Worm (Caenorhabditis elegans) whole organism, late embryonic: Measurements from ENCODE around the gene valv-1.

Experiments used
- C08G9.2 ChIP-seq: sonication (generic microtip); optimal IDR thresholded peaks from 2 replicates; lab custom pipeline; 2016; ENCODE audit warnings: mild to moderate bottlenecking, missing genetic modification characterization, moderate library complexity, missing compliant biosample characterization
- F13H6.1 ChIP-seq: sonication (generic microtip); optimal IDR thresholded peaks from 2 replicates; lab custom pipeline; 2016; ENCODE audit warnings: missing genetic modification characterization, missing compliant biosample characterization
- K09A11.1 ChIP-seq: sonication (generic microtip); optimal IDR thresholded peaks from 2 replicates; lab custom pipeline; 2017; ENCODE audit warnings: antibody characterized with exemption, mild to moderate bottlenecking, missing genetic modification characterization, missing compliant biosample characterization; ENCODE audit not compliant: insufficient read depth
- T23F11.4 ChIP-seq: fragments of 200-800 bp; sonication (Bioruptor generic); optimal IDR thresholded peaks from 2 replicates; lab custom pipeline; 2018; ENCODE audit warnings: mild to moderate bottlenecking, missing genetic modification characterization, missing compliant biosample characterization
- Y22D7AL.16 ChIP-seq: sonication (generic microtip); optimal IDR thresholded peaks from 2 replicates; lab custom pipeline; 2016; ENCODE audit warnings: missing genetic modification characterization, missing compliant biosample characterization
- ahr-1 ChIP-seq: sonication (generic microtip); optimal IDR thresholded peaks from 2 replicates; lab custom pipeline; 2016; ENCODE audit warnings: missing genetic modification characterization, missing compliant biosample characterization
- ama-1 ChIP-seq: fragments of 150-350 bp; optimal IDR thresholded peaks from 2 replicates; lab custom pipeline; 2014
- ceh-14 ChIP-seq: sonication (generic microtip); optimal IDR thresholded peaks from 2 replicates; lab custom pipeline; 2016; ENCODE audit warnings: missing genotype, missing genetic modification characterization, missing compliant biosample characterization
- ceh-2 ChIP-seq: sonication (generic microtip); optimal IDR thresholded peaks from 2 replicates; lab custom pipeline; 2016; ENCODE audit warnings: missing genotype, missing genetic modification characterization, missing compliant biosample characterization
- ceh-22 ChIP-seq: sonication (generic microtip); optimal IDR thresholded peaks from 2 replicates; lab custom pipeline; 2017; ENCODE audit warnings: missing biosample characterization, missing genetic modification characterization
- ceh-24 ChIP-seq: sonication (generic microtip); optimal IDR thresholded peaks from 2 replicates; lab custom pipeline; 2016; ENCODE audit warnings: mild to moderate bottlenecking, missing genetic modification characterization, missing compliant biosample characterization
- ceh-30 ChIP-seq: fragments of 150-350 bp; optimal IDR thresholded peaks from 2 replicates; lab custom pipeline; 2014; ENCODE audit warnings: missing biosample characterization, missing genetic modification characterization
- ceh-48 ChIP-seq: sonication (generic microtip); optimal IDR thresholded peaks from 2 replicates; lab custom pipeline; 2016; ENCODE audit warnings: missing genetic modification characterization, inconsistent platforms, missing compliant biosample characterization
- ceh-9 ChIP-seq: sonication (generic microtip); optimal IDR thresholded peaks from 2 replicates; lab custom pipeline; 2016; ENCODE audit warnings: mild to moderate bottlenecking, missing genetic modification characterization, inconsistent platforms, missing compliant biosample characterization
- dve-1 ChIP-seq: sonication (generic microtip); optimal IDR thresholded peaks from 2 replicates; lab custom pipeline; 2017; ENCODE audit warnings: antibody characterized with exemption, mild to moderate bottlenecking, missing genetic modification characterization, missing compliant biosample characterization
- elt-2 ChIP-seq: sonication (generic microtip); optimal IDR thresholded peaks from 2 replicates; lab custom pipeline; 2016; ENCODE audit warnings: missing genetic modification reagents, missing genetic modification characterization, missing compliant biosample characterization
- ets-4 ChIP-seq: sonication (generic microtip); optimal IDR thresholded peaks from 2 replicates; lab custom pipeline; 2016; ENCODE audit warnings: missing genetic modification characterization, missing compliant biosample characterization
- fax-1 ChIP-seq: sonication (generic microtip); optimal IDR thresholded peaks from 2 replicates; lab custom pipeline; 2016; ENCODE audit warnings: missing genotype, missing genetic modification characterization, missing compliant biosample characterization
- fkh-10 ChIP-seq: fragments of 150-350 bp; optimal IDR thresholded peaks from 2 replicates; lab custom pipeline; 2014; ENCODE audit warnings: missing biosample characterization, missing genetic modification reagents, missing genetic modification characterization
- fkh-6 ChIP-seq: sonication (generic microtip); optimal IDR thresholded peaks from 2 replicates; lab custom pipeline; 2016; ENCODE audit warnings: missing genetic modification characterization, missing compliant biosample characterization
- hlh-13 ChIP-seq: fragments of 200-800 bp; sonication (Bioruptor generic); optimal IDR thresholded peaks from 2 replicates; lab custom pipeline; 2018; ENCODE audit warnings: mild to moderate bottlenecking, missing genetic modification characterization, missing compliant biosample characterization
- hlh-15 ChIP-seq: sonication (generic microtip); optimal IDR thresholded peaks from 2 replicates; lab custom pipeline; 2016; ENCODE audit warnings: missing genetic modification characterization, missing compliant biosample characterization
- hlh-6 ChIP-seq: sonication (generic microtip); optimal IDR thresholded peaks from 2 replicates; lab custom pipeline; 2016; ENCODE audit warnings: missing genotype, missing genetic modification characterization, missing compliant biosample characterization
- hlh-8 ChIP-seq: sonication (generic microtip); optimal IDR thresholded peaks from 2 replicates; lab custom pipeline; 2016; ENCODE audit warnings: missing genotype, missing genetic modification characterization, missing compliant biosample characterization
- lim-6 ChIP-seq: sonication (generic microtip); optimal IDR thresholded peaks from 2 replicates; lab custom pipeline; 2016; ENCODE audit warnings: missing genetic modification characterization, missing compliant biosample characterization
- lin-11 ChIP-seq: fragments of 200-800 bp; sonication (Bioruptor generic); optimal IDR thresholded peaks from 2 replicates; lab custom pipeline; 2018; ENCODE audit warnings: mild to moderate bottlenecking, missing genetic modification characterization, missing compliant biosample characterization
- mec-3 ChIP-seq: sonication (generic microtip); optimal IDR thresholded peaks from 2 replicates; lab custom pipeline; 2016; ENCODE audit warnings: borderline replicate concordance, missing genetic modification characterization, missing compliant biosample characterization
- nhr-232 ChIP-seq: sonication (generic microtip); optimal IDR thresholded peaks from 2 replicates; lab custom pipeline; 2016; ENCODE audit warnings: missing genetic modification characterization, missing compliant biosample characterization
- npax-4 ChIP-seq: sonication (generic microtip); optimal IDR thresholded peaks from 2 replicates; lab custom pipeline; 2016; ENCODE audit warnings: missing genetic modification characterization, missing compliant biosample characterization
- odd-2 ChIP-seq: sonication (generic microtip); optimal IDR thresholded peaks from 2 replicates; lab custom pipeline; 2017; ENCODE audit warnings: antibody characterized with exemption, mild to moderate bottlenecking, missing genetic modification characterization, missing compliant biosample characterization
- pag-3 ChIP-seq: sonication (generic microtip); optimal IDR thresholded peaks from 2 replicates; lab custom pipeline; 2016; ENCODE audit warnings: missing compliant biosample characterization, missing genetic modification characterization, borderline replicate concordance
- pat-9 ChIP-seq: fragments of 200-800 bp; sonication (Bioruptor generic); optimal IDR thresholded peaks from 2 replicates; lab custom pipeline; 2018; ENCODE audit warnings: mild to moderate bottlenecking, missing genetic modification characterization, moderate library complexity, missing compliant biosample characterization
- pax-1 ChIP-seq: fragments of 150-350 bp; optimal IDR thresholded peaks from 2 replicates; lab custom pipeline; 2014; ENCODE audit warnings: missing biosample characterization, missing genetic modification characterization
- pqm-1 ChIP-seq: sonication (generic microtip); optimal IDR thresholded peaks from 2 replicates; lab custom pipeline; 2016; ENCODE audit warnings: missing genetic modification characterization, missing compliant biosample characterization
- sdc-2 ChIP-seq: sonication (generic microtip); optimal IDR thresholded peaks from 2 replicates; lab custom pipeline; 2016; ENCODE audit warnings: missing genotype, missing genetic modification characterization, missing compliant biosample characterization
- sox-2 ChIP-seq: fragments of 200-800 bp; sonication (Bioruptor generic); IDR thresholded peaks from 2 replicates; pipeline ENCODE4 v1.3.6; 2022; ENCODE audit warnings: missing genetic modification reagents, missing genetic modification characterization, missing compliant biosample characterization
- syd-9 ChIP-seq: sonication (generic microtip); optimal IDR thresholded peaks from 2 replicates; lab custom pipeline; 2016; ENCODE audit warnings: mild to moderate bottlenecking, missing genetic modification characterization, moderate library complexity, missing compliant biosample characterization
- ttx-3 ChIP-seq: sonication (generic microtip); optimal IDR thresholded peaks from 2 replicates; lab custom pipeline; 2016; ENCODE audit warnings: missing genetic modification reagents, missing genetic modification characterization, missing compliant biosample characterization
- unc-42 ChIP-seq: sonication (generic microtip); optimal IDR thresholded peaks from 2 replicates; lab custom pipeline; 2016; ENCODE audit warnings: missing genotype, missing genetic modification characterization, missing compliant biosample characterization
- unc-55 ChIP-seq: sonication (generic microtip); optimal IDR thresholded peaks from 2 replicates; lab custom pipeline; 2017; ENCODE audit warnings: missing biosample characterization, missing genetic modification reagents, missing genetic modification characterization
- ztf-16 ChIP-seq: sonication (generic microtip); optimal IDR thresholded peaks from 2 replicates; lab custom pipeline; 2017; ENCODE audit warnings: missing genetic modification characterization, missing compliant biosample characterization

Gene valv-1

ce11 chrIV:7486201-7486947 is 41.2 kb upstream of the valv-1 start, which contains the start of the genes his-61 and his-62 (continued):
- TF ChIP-seq pag-3 (tag; lab: Kevin White, UChicago), result no peak
- TF ChIP-seq ceh-9 (tag; lab: Kevin White, UChicago), result no peak
- peak; percentile 71 for TF ChIP-seq elt-2 (tag; lab: Kevin White, UChicago)
- TF ChIP-seq unc-55 (GFP tag; lab: Kevin White, UChicago), result peak; percentile 80
- TF ChIP-seq ceh-22, result no peak
- TF ChIP-seq K09A11.1, result no peak
- TF ChIP-seq npax-4 (tag; lab: Kevin White, UChicago), result no peak
- no peak for TF ChIP-seq ceh-24 (tag; lab: Kevin White, UChicago)
- TF ChIP-seq hlh-6 (tag; lab: Kevin White, UChicago), result peak; percentile 36
- no peak for TF ChIP-seq odd-2 (tag; lab: Kevin White, UChicago)
- peak; percentile 61 for TF ChIP-seq ets-4 (tag; lab: Kevin White, UChicago)
- no peak for TF ChIP-seq lim-6
- peak; percentile 44 for TF ChIP-seq ztf-16 (tag; lab: Kevin White, UChicago)
- no peak for TF ChIP-seq hlh-15 (tag; lab: Kevin White, UChicago)
- no peak for TF ChIP-seq fkh-6 (tag; lab: Kevin White, UChicago)
- TF ChIP-seq ceh-48 (tag; lab: Kevin White, UChicago), result no peak
- TF ChIP-seq dve-1 (tag; lab: Kevin White, UChicago), result peak; percentile 90
- TF ChIP-seq ahr-1 (tag; lab: Kevin White, UChicago), result peak; percentile 38
- TF ChIP-seq sox-2 (GFP tag; lab: Robert Waterston, UW), result peak; percentile 90
- TF ChIP-seq mec-3, result no peak
- TF ChIP-seq Y22D7AL.16 (tag; lab: Kevin White, UChicago), result no peak
- no peak for TF ChIP-seq fkh-10
- TF ChIP-seq syd-9, result peak; percentile 2
- no peak for TF ChIP-seq F13H6.1 (tag; lab: Kevin White, UChicago)
- TF ChIP-seq lin-11 (tag; lab: Kevin White, UChicago), result no peak
- peak; percentile 57 for TF ChIP-seq C08G9.2 (tag; lab: Kevin White, UChicago)
- TF ChIP-seq nhr-232 (tag; lab: Kevin White, UChicago), result no peak
- no peak for TF ChIP-seq fax-1 (tag; lab: Kevin White, UChicago)
- TF ChIP-seq T23F11.4 (GFP tag; lab: Kevin White, UChicago), result no peak
- TF ChIP-seq ceh-2 (tag; lab: Kevin White, UChicago), result peak; percentile 60
- no peak for TF ChIP-seq ceh-30 (tag; lab: Kevin White, UChicago)

- TF ChIP-seq nhr-232 (tag; lab: Kevin White, UChicago), result no peak
- TF ChIP-seq unc-42 (tag; lab: Kevin White, UChicago), result no peak
- TF ChIP-seq syd-9, result no peak
- TF ChIP-seq pqm-1 (tag; lab: Kevin White, UChicago), result no peak
Measured at ce11 chrIV:7478134-7478533, 33.0 kb upstream of the valv-1 start, which contains the start of gene rod-1. TSS of gene rod-1 (plus strand) at chrIV:7478452.

- TF ChIP-seq mec-3 (no peak), fkh-10 (no peak), T23F11.4 (GFP tag; lab: Kevin White, UChicago) (no peak), pax-1 (tag; lab: Kevin White, UChicago) (no peak), ama-1 (no peak), pat-9 (tag; lab: Kevin White, UChicago) (no peak), ceh-30 (tag; lab: Kevin White, UChicago) (no peak), pqm-1 (tag; lab: Kevin White, UChicago) (no peak), pag-3 (tag; lab: Kevin White, UChicago) (no peak)
Measured at ce11 chrIV:7477697-7478096, 32.6 kb upstream of the valv-1 start.

- TF ChIP-seq mec-3 (no peak), ceh-22 (no peak), hlh-13 (GFP tag; lab: Kevin White, UChicago) (no peak), nhr-232 (tag; lab: Kevin White, UChicago) (no peak), hlh-8 (tag; lab: Kevin White, UChicago) (no peak), C08G9.2 (tag; lab: Kevin White, UChicago) (no peak), ceh-14 (tag; lab: Kevin White, UChicago) (no peak), fax-1 (tag; lab: Kevin White, UChicago) (no peak), ceh-24 (tag; lab: Kevin White, UChicago) (no peak), sdc-2 (tag; lab: Kevin White, UChicago) (no peak), ttx-3 (no peak), T23F11.4 (GFP tag; lab: Kevin White, UChicago) (no peak)
Measured at ce11 chrIV:7477197-7477596, 32.1 kb upstream of the valv-1 start, which contains the start of gene pycr-4. TSS of gene pycr-4 (minus strand) at chrIV:7477297.
